Fruit fly (Drosophila melanogaster) whole organism, embryonic: Measurements from ENCODE around the gene CG15249.
A peak's percentile ranks its signal among the peaks of the same experiment; 100 is the strongest.

ENCODE experiments used
- Ada2b ChIP-seq: fragments of 200-800 bp; sonication (Bioruptor generic); IDR thresholded peaks from 2 replicates; pipeline ENCODE4 v1.3.6; 2022; ENCODE audit warnings: missing biosample characterization, missing genetic modification characterization
- Atf3 ChIP-seq: fragments of 200-800 bp; sonication (Bioruptor generic); optimal IDR thresholded peaks from 3 replicates; lab custom pipeline; 2016; ENCODE audit warnings: missing biosample characterization, missing genetic modification characterization
- Bgb ChIP-seq: fragments of 200-800 bp; sonication (Bioruptor generic); IDR thresholded peaks from 2 replicates; pipeline ENCODE4 v1.3.6; 2022; ENCODE audit warnings: missing biosample characterization, missing genetic modification characterization; ENCODE audit not compliant: partially characterized antibody
- Blimp-1 ChIP-seq: fragments of 200-800 bp; sonication (Bioruptor generic); optimal IDR thresholded peaks from 3 replicates; lab custom pipeline; 2018; ENCODE audit warnings: missing biosample characterization, missing genetic modification characterization, mild to moderate bottlenecking, moderate library complexity, missing genetic modification reagents
- C15 ChIP-seq: fragments of 200-800 bp; sonication (Bioruptor generic); IDR thresholded peaks from 3 replicates; pipeline ENCODE4 v1.3.6; 2022; ENCODE audit warnings: missing biosample characterization, missing genetic modification characterization
- CG1024 ChIP-seq: fragments of 200-800 bp; sonication (Bioruptor generic); IDR thresholded peaks from 2 replicates; pipeline ENCODE4 v1.3.6; 2022; ENCODE audit warnings: missing biosample characterization, missing genetic modification characterization
- CG10274 ChIP-seq: fragments of 200-800 bp; sonication (Bioruptor generic); optimal IDR thresholded peaks from 3 replicates; lab custom pipeline; 2017; ENCODE audit warnings: missing biosample characterization, mild to moderate bottlenecking, missing genetic modification characterization
- CG12071 ChIP-seq: fragments of 200-800 bp; sonication (Bioruptor generic); optimal IDR thresholded peaks from 3 replicates; lab custom pipeline; 2018; ENCODE audit warnings: missing biosample characterization, mild to moderate bottlenecking, missing genetic modification characterization
- CG13296 ChIP-seq: fragments of 200-800 bp; sonication (Bioruptor generic); optimal IDR thresholded peaks from 3 replicates; lab custom pipeline; 2018; ENCODE audit warnings: missing biosample characterization, mild to moderate bottlenecking, missing genetic modification characterization
- CG13624 ChIP-seq: fragments of 200-800 bp; sonication (Bioruptor generic); optimal IDR thresholded peaks from 2 replicates; lab custom pipeline; 2016; ENCODE audit warnings: missing biosample characterization, missing genetic modification characterization
- CG14710 ChIP-seq: fragments of 200-800 bp; sonication (Bioruptor generic); optimal IDR thresholded peaks from 3 replicates; lab custom pipeline; 2019; ENCODE audit warnings: missing biosample characterization, mild to moderate bottlenecking, missing genetic modification characterization, moderate library complexity
- CG1529 ChIP-seq: fragments of 200-800 bp; sonication (Bioruptor generic); optimal IDR thresholded peaks from 3 replicates; lab custom pipeline; 2018; ENCODE audit warnings: missing biosample characterization, missing genetic modification characterization
- CG17328 ChIP-seq: fragments of 200-800 bp; sonication (Bioruptor generic); IDR thresholded peaks from 2 replicates; pipeline ENCODE4 v1.3.6; 2022; ENCODE audit warnings: missing biosample characterization, missing genetic modification characterization
- CG17612 ChIP-seq: fragments of 200-800 bp; sonication (Bioruptor generic); IDR thresholded peaks from 2 replicates; pipeline ENCODE4 v1.3.6; 2022; ENCODE audit warnings: missing biosample characterization, missing genetic modification characterization
- CG18262 ChIP-seq: fragments of 200-800 bp; optimal IDR thresholded peaks from 3 replicates; lab custom pipeline; 2019; ENCODE audit warnings: missing biosample characterization, mild to moderate bottlenecking, missing genetic modification characterization, moderate library complexity
- CG2116 ChIP-seq: fragments of 200-800 bp; sonication (Bioruptor generic); optimal IDR thresholded peaks from 3 replicates; lab custom pipeline; 2018; ENCODE audit warnings: missing biosample characterization, mild to moderate bottlenecking, missing genetic modification characterization
- CG2712 ChIP-seq: fragments of 200-800 bp; optimal IDR thresholded peaks from 3 replicates; lab custom pipeline; 2019; ENCODE audit warnings: missing biosample characterization, mild to moderate bottlenecking, missing genetic modification characterization, moderate library complexity
- CG4282 ChIP-seq: fragments of 200-800 bp; sonication (Bioruptor generic); optimal IDR thresholded peaks from 2 replicates; lab custom pipeline; 2016; ENCODE audit warnings: missing biosample characterization, missing genetic modification characterization
- CG4328 ChIP-seq: fragments of 200-800 bp; sonication (Bioruptor generic); optimal IDR thresholded peaks from 3 replicates; lab custom pipeline; 2017; ENCODE audit warnings: missing biosample characterization, missing genetic modification reagents, missing genetic modification characterization
- CG4360 ChIP-seq: fragments of 200-800 bp; sonication (Bioruptor generic); IDR thresholded peaks from 2 replicates; pipeline ENCODE4 v1.3.6; 2022; ENCODE audit warnings: missing biosample characterization, missing genetic modification characterization
- CG5245 ChIP-seq: fragments of 200-800 bp; sonication (Bioruptor generic); optimal IDR thresholded peaks from 3 replicates; lab custom pipeline; 2016; ENCODE audit warnings: missing biosample characterization, missing genetic modification characterization
- CG7963 ChIP-seq: fragments of 200-800 bp; sonication (Bioruptor generic); IDR thresholded peaks from 3 replicates; pipeline ENCODE4 v1.3.6; 2022; ENCODE audit warnings: missing biosample characterization, missing genetic modification characterization; ENCODE audit not compliant: partially characterized antibody
- CG8765 ChIP-seq: fragments of 200-800 bp; sonication (Bioruptor generic); IDR thresholded peaks from 2 replicates; pipeline ENCODE4 v1.3.6; 2022; ENCODE audit warnings: missing biosample characterization, missing genetic modification characterization
- CG8924 ChIP-seq: fragments of 200-800 bp; optimal IDR thresholded peaks from 3 replicates; lab custom pipeline; 2019; ENCODE audit warnings: missing biosample characterization, mild to moderate bottlenecking, missing genetic modification characterization, moderate library complexity
- CG9817 ChIP-seq: fragments of 200-800 bp; sonication (Bioruptor generic); optimal IDR thresholded peaks from 2 replicates; lab custom pipeline; 2018; ENCODE audit warnings: missing biosample characterization, mild to moderate bottlenecking, missing genetic modification characterization, moderate library complexity
- CHES-1-like ChIP-seq: fragments of 200-800 bp; sonication (Bioruptor generic); optimal IDR thresholded peaks from 2 replicates; lab custom pipeline; 2016; ENCODE audit warnings: missing biosample characterization, missing genetic modification characterization
- Drgx ChIP-seq: fragments of 200-800 bp; sonication (Bioruptor generic); IDR thresholded peaks from 2 replicates; pipeline ENCODE4 v1.3.6; 2022; ENCODE audit warnings: missing biosample characterization, missing genetic modification characterization
- Gug ChIP-seq: fragments of 200-800 bp; sonication (Bioruptor generic); IDR thresholded peaks from 4 replicates; pipeline ENCODE4 v1.3.6; 2022; ENCODE audit warnings: missing biosample characterization, missing genetic modification characterization
- Hmx ChIP-seq: fragments of 200-800 bp; sonication (Bioruptor generic); optimal IDR thresholded peaks from 2 replicates; lab custom pipeline; 2016; ENCODE audit warnings: missing biosample characterization, missing genetic modification characterization
- Lim3 ChIP-seq: fragments of 200-800 bp; sonication (Bioruptor generic); IDR thresholded peaks from 2 replicates; pipeline ENCODE4 v1.3.6; 2022; ENCODE audit warnings: missing biosample characterization, missing genetic modification characterization
- Ptx1 ChIP-seq: fragments of 200-800 bp; sonication (Bioruptor generic); IDR thresholded peaks from 2 replicates; pipeline ENCODE4 v1.3.6; 2022; ENCODE audit warnings: missing biosample characterization, missing genetic modification characterization
- Side ChIP-seq: fragments of 200-800 bp; sonication (Bioruptor generic); optimal IDR thresholded peaks from 2 replicates; lab custom pipeline; 2016; ENCODE audit warnings: missing biosample characterization, missing genetic modification characterization
- Sin3A ChIP-seq: fragments of >200 bp; optimal IDR thresholded peaks from 2 replicates; lab custom pipeline; 2018
- Usf ChIP-seq: fragments of 200-800 bp; sonication (Bioruptor generic); optimal IDR thresholded peaks from 2 replicates; lab custom pipeline; 2017; ENCODE audit warnings: missing genotype, missing biosample characterization, missing genetic modification characterization
- Xrp1 ChIP-seq: fragments of 200-800 bp; sonication (Bioruptor generic); IDR thresholded peaks from 2 replicates; pipeline ENCODE4 v1.3.6; 2022; ENCODE audit warnings: missing biosample characterization, missing genetic modification characterization
- ac ChIP-seq: fragments of 200-800 bp; sonication (Bioruptor generic); optimal IDR thresholded peaks from 3 replicates; lab custom pipeline; 2017; ENCODE audit warnings: missing biosample characterization, mild to moderate bottlenecking, missing genetic modification characterization
- al ChIP-seq: fragments of 200-800 bp; sonication (Bioruptor generic); IDR thresholded peaks from 2 replicates; pipeline ENCODE4 v1.3.6; 2022; ENCODE audit warnings: missing biosample characterization, missing genetic modification characterization
- bsh ChIP-seq, 2 experiments: fragments of 200-800 bp; sonication (Bioruptor generic); optimal IDR thresholded peaks; 2 replicates each; lab custom pipeline; 2017 to 2018; ENCODE audit warnings: mild to moderate bottlenecking in 2 of 2, missing biosample characterization in 2 of 2, missing genetic modification characterization in 2 of 2, moderate library complexity in 1 of 2
- cato ChIP-seq: fragments of 200-800 bp; sonication (Bioruptor generic); optimal IDR thresholded peaks from 2 replicates; lab custom pipeline; 2016; ENCODE audit warnings: missing biosample characterization, missing genetic modification characterization, borderline replicate concordance
- ci ChIP-seq: fragments of 200-800 bp; sonication (Bioruptor generic); IDR thresholded peaks from 3 replicates; pipeline ENCODE4 v1.3.6; 2022; ENCODE audit warnings: missing biosample characterization, missing genetic modification characterization
- dati ChIP-seq: fragments of 200-800 bp; sonication (Bioruptor generic); IDR thresholded peaks from 2 replicates; pipeline ENCODE4 v1.3.6; 2022; ENCODE audit warnings: missing biosample characterization, missing genetic modification characterization
- dpn ChIP-seq, 2 experiments: fragments of 200-800 bp; sonication (Bioruptor generic); optimal IDR thresholded peaks; 3 replicates each; lab custom pipeline; 2016; ENCODE audit warnings: missing biosample characterization in 2 of 2, missing genetic modification characterization in 2 of 2
- eyg ChIP-seq: fragments of 200-800 bp; sonication (Bioruptor generic); optimal IDR thresholded peaks from 3 replicates; lab custom pipeline; 2016; ENCODE audit warnings: missing biosample characterization, missing genetic modification characterization
- fd3F ChIP-seq: fragments of 200-800 bp; sonication (Bioruptor generic); optimal IDR thresholded peaks from 2 replicates; lab custom pipeline; 2018; ENCODE audit warnings: missing biosample characterization, mild to moderate bottlenecking, missing genetic modification characterization, moderate library complexity
- fd64A ChIP-seq: fragments of 200-800 bp; sonication (Bioruptor generic); optimal IDR thresholded peaks from 3 replicates; lab custom pipeline; 2018; ENCODE audit warnings: missing biosample characterization, mild to moderate bottlenecking, missing genetic modification characterization
- gsb ChIP-seq: fragments of 200-800 bp; sonication (Bioruptor generic); IDR thresholded peaks from 2 replicates; pipeline ENCODE4 v1.3.6; 2022; ENCODE audit warnings: missing biosample characterization, missing genetic modification characterization
- ham ChIP-seq: fragments of 200-800 bp; sonication (Bioruptor generic); IDR thresholded peaks from 2 replicates; pipeline ENCODE4 v1.3.6; 2022; ENCODE audit warnings: missing biosample characterization, missing genetic modification characterization
- hth ChIP-seq: fragments of >200 bp; optimal IDR thresholded peaks from 2 replicates; lab custom pipeline; 2017; ENCODE audit warnings: inconsistent platforms
- kah ChIP-seq: fragments of 200-800 bp; sonication (Bioruptor generic); optimal IDR thresholded peaks from 2 replicates; lab custom pipeline; 2018; ENCODE audit warnings: missing biosample characterization, mild to moderate bottlenecking, missing genetic modification characterization
- luna ChIP-seq: fragments of 200-800 bp; sonication (Bioruptor generic); optimal IDR thresholded peaks from 2 replicates; lab custom pipeline; 2016; ENCODE audit warnings: missing biosample characterization, missing genetic modification characterization
- stc ChIP-seq: fragments of 200-800 bp; sonication (Bioruptor generic); IDR thresholded peaks from 2 replicates; pipeline ENCODE4 v1.3.6; 2022; ENCODE audit warnings: missing biosample characterization, missing genetic modification characterization
- tna ChIP-seq: fragments of 200-800 bp; sonication (Bioruptor generic); IDR thresholded peaks from 2 replicates; pipeline ENCODE4 v1.3.6; 2022; ENCODE audit warnings: missing biosample characterization, missing genetic modification characterization; ENCODE audit not compliant: partially characterized antibody
- trem ChIP-seq: fragments of 200-800 bp; optimal IDR thresholded peaks from 3 replicates; lab custom pipeline; 2019; ENCODE audit warnings: missing biosample characterization, mild to moderate bottlenecking, missing genetic modification characterization, moderate library complexity

Gene CG15249

dm6 chrX:9911751-9912150 lies 12.4 kb upstream of the CG15249 start (continued):
- peak; percentile 43; the same call in 1 of the 2 replicates for TF ChIP-seq CG17328
- TF ChIP-seq C15 (GFP tag; lab: Robert Waterston, UW) = no peak
- TF ChIP-seq eyg (GFP tag; lab: Kevin White, UChicago) = no peak
- 0 out of 2 replicates have a peak, but pooled peaks have one; percentile 28 for TF ChIP-seq Xrp1 (GFP tag; lab: Robert Waterston, UW)
- 0 out of 2 replicates have a peak, but pooled peaks have one; percentile 22 for TF ChIP-seq CG1024 (GFP tag; lab: Robert Waterston, UW)
- TF ChIP-seq trem = peak; percentile 12
- TF ChIP-seq CG2712 (tag; lab: Kevin White, UChicago) = peak; percentile 39
- TF ChIP-seq CG13624 (GFP tag; lab: Kevin White, UChicago) = no peak
- TF ChIP-seq Usf (GFP tag; lab: Kevin White, UChicago) = no peak
- TF ChIP-seq CG8924 (tag; lab: Kevin White, UChicago) = no peak
- TF ChIP-seq al (GFP tag; lab: Robert Waterston, UW) = no peak
- TF ChIP-seq ham (GFP tag; lab: Robert Waterston, UW) = no peak
- peak; percentile 5 for TF ChIP-seq CG14710 (tag; lab: Kevin White, UChicago)
- TF ChIP-seq CHES-1-like (GFP tag; lab: Kevin White, UChicago) = no peak
- peak; percentile 38; the same call in 1 of the 2 replicates for TF ChIP-seq Ada2b (GFP tag; lab: Robert Waterston, UW)
- no peak for TF ChIP-seq Sin3A (lab: Kevin White, UChicago)
- no peak for TF ChIP-seq CG13296
- no peak for TF ChIP-seq CG9817
- no peak for TF ChIP-seq CG4360
- TF ChIP-seq Lim3 = no peak
- no peak for TF ChIP-seq cato (GFP tag; lab: Kevin White, UChicago)
- TF ChIP-seq CG12071 (GFP tag; lab: Kevin White, UChicago) = no peak
- TF ChIP-seq stc (GFP tag; lab: Robert Waterston, UW) = no peak
- no peak for TF ChIP-seq hth (lab: Kevin White, UChicago)
- TF ChIP-seq Hmx (GFP tag; lab: Kevin White, UChicago) = no peak
- TF ChIP-seq CG5245 (GFP tag; lab: Kevin White, UChicago) = no peak
- TF ChIP-seq luna (GFP tag; lab: Kevin White, UChicago) = no peak
- no peak for TF ChIP-seq Gug (GFP tag; lab: Robert Waterston, UW)
- TF ChIP-seq CG1529 (GFP tag; lab: Kevin White, UChicago) = peak; percentile 11
- no peak for TF ChIP-seq CG4328 (GFP tag; lab: Kevin White, UChicago)
- peak; percentile 20 for TF ChIP-seq CG18262 (tag; lab: Kevin White, UChicago)
- no peak for TF ChIP-seq Blimp-1 (GFP tag; lab: Kevin White, UChicago)
- no peak for TF ChIP-seq gsb (GFP tag; lab: Robert Waterston, UW)
- TF ChIP-seq ci (GFP tag; lab: Robert Waterston, UW) = peak; percentile 70; the same call in 2 of the 3 replicates
- TF ChIP-seq Atf3 (GFP tag; lab: Kevin White, UChicago) = no peak
- no peak for TF ChIP-seq CG2116
- TF ChIP-seq bsh (GFP tag; optimal IDR thresholded peaks at IDR 0.05; lab: Kevin White, UChicago) = peak in 1 of 2 experiments; percentile 56
- no peak for TF ChIP-seq CG4282 (GFP tag; lab: Kevin White, UChicago)
- no peak for TF ChIP-seq Bgb (GFP tag; lab: Robert Waterston, UW)
- no peak for TF ChIP-seq CG7963
- TF ChIP-seq dati (GFP tag; lab: Robert Waterston, UW) = no peak
- TF ChIP-seq ac (GFP tag; lab: Kevin White, UChicago) = no peak
- TF ChIP-seq kah = no peak
- TF ChIP-seq tna (GFP tag; lab: Robert Waterston, UW) = no peak
- TF ChIP-seq CG17612 (GFP tag; lab: Robert Waterston, UW) = no peak
- TF ChIP-seq fd3F = no peak
- TF ChIP-seq Ptx1 (GFP tag; lab: Robert Waterston, UW) = peak; percentile 44; the same call in 1 of the 2 replicates
- no peak for TF ChIP-seq CG8765 (GFP tag; lab: Robert Waterston, UW)
- TF ChIP-seq CG10274 = no peak
- no peak for TF ChIP-seq Drgx (GFP tag; lab: Robert Waterston, UW)
- TF ChIP-seq dpn (GFP tag; optimal IDR thresholded peaks at IDR 0.05; lab: Kevin White, UChicago) = no peak
- no peak for TF ChIP-seq fd64A
- TF ChIP-seq Side = no peak
